Worm (Caenorhabditis elegans) whole organism, dauer: Measurements from ENCODE around the gene pdi-6.

Source experiments
- unc-62 ChIP-seq: sonication (generic microtip); optimal IDR thresholded peaks from 2 replicates; lab custom pipeline; 2017; ENCODE audit warnings: missing biosample characterization, missing genetic modification reagents, missing genetic modification characterization

The pdi-6 gene

DNA sequence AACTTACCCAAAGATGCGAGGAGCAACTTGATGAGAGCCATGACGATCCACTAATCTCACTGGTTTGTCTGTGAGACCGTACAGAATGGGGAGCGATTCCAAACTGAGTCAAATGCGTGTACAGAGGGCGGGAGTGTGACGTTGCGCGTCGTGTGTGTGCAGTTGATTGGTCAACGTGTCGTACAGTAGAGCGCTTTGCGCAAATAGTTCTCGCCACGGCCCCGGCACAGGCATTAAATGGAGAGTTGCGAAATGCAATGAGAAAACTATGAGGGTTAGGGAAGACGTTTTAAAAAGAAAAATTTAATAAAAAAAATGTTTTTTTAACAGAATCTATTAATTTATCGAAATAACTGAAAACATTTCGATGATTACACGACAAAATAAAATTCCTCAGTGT, at the start of gene pdi-6:
pdi-6 (minus strand) TSS at position 164 of the 400 bp plus-strand sequence.
- no peak for TF ChIP-seq unc-62 (GFP tag; lab: Kevin White, UChicago)

DNA sequence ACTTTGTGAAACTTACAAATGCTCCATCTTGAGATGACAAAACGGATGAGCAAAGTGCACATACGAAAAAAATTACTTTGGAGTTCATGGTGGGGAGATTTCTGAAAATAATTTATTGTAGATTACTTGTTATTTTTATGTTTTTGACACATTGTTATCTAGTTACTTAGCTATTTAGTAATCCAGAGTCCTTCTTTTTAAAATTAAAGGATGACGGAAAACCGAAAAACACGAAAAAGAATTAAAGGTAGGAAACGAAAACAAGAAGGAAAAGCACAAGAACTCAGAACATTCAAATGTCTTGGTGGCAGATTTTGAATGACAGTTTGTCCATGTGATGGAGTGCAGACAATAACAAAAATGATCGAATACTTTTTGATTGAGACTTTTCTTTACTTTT, 48.5 kb upstream of the pdi-6 start, which contains the start of gene hen-1:
hen-1 (minus strand) TSS at position 101 of the 400 bp plus-strand sequence.
- TF ChIP-seq unc-62 (GFP tag; lab: Kevin White, UChicago), result no peak

DNA sequence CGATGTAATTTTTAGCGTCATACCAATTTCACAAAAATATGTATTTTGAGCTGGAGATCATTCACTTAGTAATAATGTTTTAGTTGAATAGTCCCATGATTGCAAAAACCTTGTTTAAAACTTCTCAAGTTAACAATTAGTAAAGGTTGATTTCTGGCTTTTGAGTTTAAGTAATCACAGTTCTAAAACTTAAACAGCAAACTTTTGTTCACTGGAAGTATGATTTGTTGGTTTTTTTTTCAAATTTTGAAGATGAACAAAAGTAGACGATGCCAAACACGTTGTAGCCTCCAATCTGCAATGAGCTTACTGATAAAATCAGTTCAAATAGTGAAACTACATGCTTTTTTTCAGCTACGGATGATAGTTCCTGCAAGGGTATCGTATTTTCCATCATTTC, 44.2 kb upstream of the pdi-6 start, which contains the start of gene C36B7.1:
C36B7.1 (plus strand) TSS at position 301 of the 400 bp plus-strand sequence.
- TF ChIP-seq unc-62 (GFP tag; lab: Kevin White, UChicago), result no peak

DNA sequence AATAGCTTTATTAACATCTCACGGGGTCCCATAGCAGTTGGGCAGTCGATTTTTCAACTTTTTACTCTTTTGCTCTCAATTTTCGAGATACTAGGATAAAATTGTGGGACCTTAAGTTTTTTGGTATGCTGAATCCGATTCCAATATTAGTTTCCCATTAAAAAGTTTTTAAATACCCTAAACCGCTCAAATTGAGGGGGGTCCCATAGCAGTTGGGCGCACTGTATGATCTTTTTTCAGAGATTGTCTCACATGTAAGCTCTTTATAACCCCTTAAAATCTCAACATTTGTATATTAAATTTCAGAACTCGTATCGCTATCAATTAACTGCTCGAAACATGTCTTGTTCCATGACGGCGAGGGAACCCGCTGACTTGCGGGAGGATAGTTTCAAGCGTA, 37.7 kb upstream of the pdi-6 start, which contains the start of gene C36B7.2:
C36B7.2 (plus strand) TSS at position 301 of the 400 bp plus-strand sequence.
- TF ChIP-seq unc-62 (GFP tag; lab: Kevin White, UChicago), result no peak

DNA sequence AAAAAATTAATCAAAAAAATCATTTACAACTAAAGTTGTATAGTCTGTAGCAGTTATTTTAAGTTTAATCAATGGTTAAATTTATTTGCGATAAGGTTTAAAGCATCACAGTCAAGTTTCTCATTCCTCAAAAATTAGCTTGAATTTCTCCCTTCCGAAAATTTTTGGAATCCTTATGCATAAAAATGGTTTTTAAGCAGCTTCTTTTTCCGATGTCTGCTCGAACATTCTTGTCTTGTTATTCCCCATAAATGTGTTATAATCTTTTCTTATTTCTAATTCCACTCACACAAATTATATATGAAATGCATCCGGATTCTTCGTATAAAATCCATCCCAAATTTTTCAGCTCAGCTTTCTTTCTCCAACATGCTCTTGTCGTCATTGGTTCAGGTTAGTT, 33.1 kb upstream of the pdi-6 start, which contains the start of gene C36B7.3:
C36B7.3 (plus strand) TSS at position 301 of the 400 bp plus-strand sequence.
- no peak for TF ChIP-seq unc-62 (GFP tag; lab: Kevin White, UChicago)

DNA sequence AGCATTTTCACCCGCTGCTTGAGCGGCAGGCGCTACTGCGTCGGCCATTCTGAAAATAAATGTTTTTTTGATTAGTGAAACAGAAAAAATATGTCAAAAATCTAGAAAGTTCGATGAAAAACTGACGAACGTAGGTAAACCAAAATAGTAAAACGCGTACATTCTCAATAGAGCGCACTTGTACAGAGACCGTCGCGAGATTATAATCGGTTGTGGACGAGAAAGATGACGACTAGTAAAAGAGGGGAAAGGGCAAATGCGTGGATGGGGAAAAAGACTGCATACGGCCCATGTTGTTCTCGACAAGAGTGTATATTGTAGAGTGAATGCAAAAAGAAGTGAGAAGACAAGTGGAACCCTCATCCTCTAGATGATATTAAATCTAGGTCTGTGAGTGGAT, 31.9 kb upstream of the pdi-6 start, which contains the start of gene C36B7.6:
C36B7.6 (minus strand) TSS at position 49 of the 400 bp plus-strand sequence.
- TF ChIP-seq unc-62 (GFP tag; lab: Kevin White, UChicago), result no peak

DNA sequence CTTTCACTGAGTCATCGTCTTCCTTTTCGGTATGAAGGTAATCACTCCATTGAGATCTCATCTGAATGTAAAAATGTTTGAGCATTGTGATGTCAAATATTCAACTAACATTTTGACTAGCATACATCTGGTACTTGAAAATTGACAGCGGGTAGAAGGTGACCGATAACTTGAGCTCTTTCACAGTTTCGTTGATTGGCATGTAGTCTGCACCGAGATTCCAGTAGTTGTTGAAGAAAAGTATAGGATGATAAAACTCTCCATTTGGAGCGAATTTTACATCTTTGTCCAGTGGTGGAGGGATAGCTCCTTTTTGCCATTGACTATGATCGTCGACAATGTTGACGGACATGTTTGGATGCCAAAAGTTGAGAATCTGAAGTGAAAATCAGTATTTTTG, 30.7 kb upstream of the pdi-6 start:
- TF ChIP-seq unc-62 (GFP tag; lab: Kevin White, UChicago), result no peak

DNA sequence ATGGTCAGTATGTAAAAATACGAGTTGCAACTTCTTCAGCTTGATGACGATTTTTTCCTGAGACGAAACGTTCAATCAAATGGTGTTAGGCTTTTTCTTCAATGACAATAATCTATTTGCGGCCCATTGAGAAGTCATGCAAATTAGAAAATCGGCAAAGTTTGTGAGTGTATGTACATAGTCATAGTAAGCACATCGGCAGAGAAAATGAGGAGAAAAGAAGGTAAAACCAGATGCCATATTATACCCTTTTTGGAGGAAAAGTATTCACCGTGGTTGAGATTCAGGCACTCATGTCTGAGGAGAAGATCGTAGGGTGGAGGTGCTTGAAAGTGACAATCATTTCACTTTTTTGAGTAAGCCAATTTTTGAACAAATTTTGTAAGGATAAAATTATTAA, 28.0 kb upstream of the pdi-6 start, which contains the start of gene C36B7.5:
C36B7.5 (minus strand) TSS at position 101 of the 400 bp plus-strand sequence.
- no peak for TF ChIP-seq unc-62 (GFP tag; lab: Kevin White, UChicago)

DNA sequence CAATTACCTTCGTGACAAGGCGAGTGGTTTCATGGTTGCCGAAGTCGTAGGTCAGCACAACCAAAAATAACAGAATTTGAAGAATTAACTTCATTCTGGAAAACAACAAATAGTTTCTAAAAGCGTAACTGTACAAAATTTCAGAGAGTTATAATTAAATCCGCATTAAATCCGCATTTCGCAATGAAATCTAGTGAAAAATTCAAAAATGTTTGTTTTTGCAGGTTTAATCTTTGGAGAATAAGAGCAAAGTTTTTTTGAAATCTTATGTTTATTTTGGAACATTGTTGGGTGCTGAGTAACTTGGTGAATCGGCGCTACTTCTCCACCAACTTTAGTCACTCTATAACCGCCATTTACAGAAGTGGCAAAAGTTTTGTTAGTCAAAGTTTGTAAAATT, 17.5 kb upstream of the pdi-6 start, which contains the start of gene C36B7.4:
C36B7.4 (minus strand) TSS at position 101 of the 400 bp plus-strand sequence.
- TF ChIP-seq unc-62 (GFP tag; lab: Kevin White, UChicago), result no peak

DNA sequence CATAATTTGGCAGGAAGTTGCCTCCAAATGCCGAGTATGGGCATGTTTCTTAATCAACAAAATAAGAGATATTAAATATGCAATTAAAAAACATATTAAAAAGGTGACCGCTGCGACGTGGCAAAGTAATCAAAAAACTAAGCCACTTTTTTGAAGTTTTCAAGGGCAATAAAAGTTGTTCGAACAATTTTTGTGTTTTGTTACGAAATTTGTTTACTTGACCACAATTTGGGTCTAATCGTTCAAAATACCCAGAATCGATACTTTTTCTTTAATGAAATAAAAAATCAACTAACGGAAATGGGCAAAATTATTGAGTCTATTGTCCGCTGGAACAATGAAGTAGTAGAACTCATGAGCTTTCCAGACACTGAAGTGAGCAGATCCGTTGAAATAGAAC, 16.7 kb upstream of the pdi-6 start, which contains the start of gene Y1B5A.1:
Y1B5A.1 (plus strand) TSS at position 301 of the 400 bp plus-strand sequence.
- no peak for TF ChIP-seq unc-62 (GFP tag; lab: Kevin White, UChicago)

DNA sequence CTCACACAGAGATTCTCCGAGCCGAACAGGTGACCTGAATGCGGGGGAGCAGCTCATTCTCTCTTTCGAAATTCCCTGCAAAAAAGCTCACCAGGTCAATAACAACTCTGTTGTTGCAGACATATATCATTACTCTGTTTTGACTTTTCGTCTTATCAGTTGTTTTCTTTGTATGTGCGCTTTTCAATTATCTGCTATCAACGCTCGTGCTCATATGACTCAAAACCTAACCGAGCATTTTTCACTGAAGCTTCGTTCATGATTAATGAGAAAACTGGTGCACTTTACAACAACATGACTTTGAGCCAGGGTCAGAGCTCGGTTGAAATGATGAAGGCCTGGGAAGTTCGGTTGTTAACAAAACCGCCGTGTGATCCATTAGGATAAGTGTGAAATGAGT, 8.1 kb upstream of the pdi-6 start:
- TF ChIP-seq unc-62 (GFP tag; lab: Kevin White, UChicago), result no peak

DNA sequence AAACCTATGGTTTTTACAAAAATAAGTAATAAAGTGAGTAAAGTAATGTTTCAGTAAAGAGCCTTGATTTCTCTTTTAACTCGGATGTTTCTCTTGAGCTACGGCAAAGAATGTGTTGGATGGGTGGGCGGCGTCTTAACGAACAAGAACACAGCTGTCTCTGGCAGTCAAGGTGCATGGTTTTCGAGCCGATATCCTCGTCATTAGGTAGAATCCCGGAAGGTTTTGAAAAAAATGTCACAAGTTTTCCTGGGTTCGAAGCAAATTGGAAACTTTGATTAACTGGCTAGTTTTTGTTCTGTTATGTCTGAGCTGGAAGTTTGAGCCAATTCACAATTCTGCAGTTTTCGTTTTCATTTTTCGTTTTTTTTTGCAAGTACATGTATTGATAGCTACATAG, 6.9 kb upstream of the pdi-6 start, which contains the start of gene B0403.6:
B0403.6 (minus strand) TSS at position 101 of the 400 bp plus-strand sequence.
- TF ChIP-seq unc-62 (GFP tag; lab: Kevin White, UChicago), result no peak

DNA sequence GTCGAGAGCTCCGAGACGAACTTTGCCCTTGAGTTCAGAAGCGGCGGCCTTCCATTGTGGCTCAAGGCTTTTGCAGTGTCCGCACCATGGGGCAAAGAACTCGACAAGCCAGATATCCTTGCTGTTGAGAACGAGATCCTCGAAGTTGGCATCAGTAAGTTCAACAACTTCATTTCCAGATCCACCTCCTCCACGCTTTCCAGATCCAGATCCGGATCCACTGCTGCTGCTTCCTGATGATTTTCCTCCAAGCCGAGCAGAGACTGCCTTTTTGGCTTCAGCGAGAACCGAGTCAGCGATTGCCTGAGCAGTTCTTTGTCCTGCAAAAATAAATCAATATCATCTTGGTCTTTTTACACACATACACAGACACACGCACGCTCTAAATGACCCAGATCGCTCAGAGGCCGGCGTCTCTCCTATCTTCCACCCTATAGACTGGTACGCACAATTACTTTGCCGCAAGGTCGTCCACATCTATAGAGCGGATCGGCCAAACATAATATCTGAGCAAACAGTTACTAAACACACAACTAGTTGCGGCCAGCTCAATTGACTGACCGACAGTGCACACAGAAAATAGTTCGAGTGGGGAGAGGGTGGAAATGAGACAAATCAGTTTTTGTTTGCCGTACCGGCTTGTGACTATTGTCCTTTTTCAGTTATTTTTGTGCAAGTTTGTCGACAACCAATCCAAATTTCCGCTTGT, 959 bp downstream of the pdi-6 start:
- TF ChIP-seq unc-62 (GFP tag; lab: Kevin White, UChicago), result no peak

DNA sequence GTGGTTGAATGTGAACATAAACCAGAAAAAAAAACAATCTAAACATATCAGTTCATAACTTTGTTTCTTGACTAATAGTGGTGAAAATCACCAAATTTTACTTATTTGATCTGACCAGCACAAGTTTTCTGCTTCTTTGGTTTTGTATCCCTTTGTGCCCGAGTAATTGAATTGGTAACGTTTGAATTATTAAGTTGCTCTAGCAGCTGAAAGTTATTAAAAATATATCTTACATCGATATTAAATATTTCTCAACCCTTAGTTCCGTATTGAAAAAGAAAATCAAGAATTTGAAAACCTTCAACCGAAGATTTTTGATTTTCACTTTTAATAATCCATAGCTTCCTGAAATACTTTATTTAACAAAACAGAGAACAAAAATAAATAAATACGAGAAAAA, 2.4 kb downstream of the pdi-6 start:
- no peak for TF ChIP-seq unc-62 (GFP tag; lab: Kevin White, UChicago)

DNA sequence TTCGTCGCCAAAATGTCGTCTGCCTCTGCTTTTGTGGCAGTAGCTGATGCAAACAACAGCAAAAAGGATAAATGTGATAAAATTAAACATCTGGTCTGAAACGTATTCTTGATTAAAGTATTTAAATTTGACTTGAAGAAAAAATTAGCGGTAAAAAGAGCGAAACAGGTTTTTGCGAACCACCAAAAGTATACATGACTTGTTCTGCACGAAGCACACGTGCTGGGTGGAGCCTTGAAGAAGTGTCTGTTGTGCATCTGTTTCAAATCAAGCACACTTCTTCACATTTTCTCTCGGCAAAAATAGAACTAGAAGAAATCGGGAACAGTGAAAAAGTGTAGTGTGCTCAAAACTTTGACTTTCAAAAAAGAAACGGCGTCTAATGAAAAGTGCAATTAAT, 5.1 kb downstream of the pdi-6 start, which contains the start of gene B0403.3:
B0403.3 (minus strand) TSS at position 101 of the 400 bp plus-strand sequence.
- no peak for TF ChIP-seq unc-62 (GFP tag; lab: Kevin White, UChicago)

DNA sequence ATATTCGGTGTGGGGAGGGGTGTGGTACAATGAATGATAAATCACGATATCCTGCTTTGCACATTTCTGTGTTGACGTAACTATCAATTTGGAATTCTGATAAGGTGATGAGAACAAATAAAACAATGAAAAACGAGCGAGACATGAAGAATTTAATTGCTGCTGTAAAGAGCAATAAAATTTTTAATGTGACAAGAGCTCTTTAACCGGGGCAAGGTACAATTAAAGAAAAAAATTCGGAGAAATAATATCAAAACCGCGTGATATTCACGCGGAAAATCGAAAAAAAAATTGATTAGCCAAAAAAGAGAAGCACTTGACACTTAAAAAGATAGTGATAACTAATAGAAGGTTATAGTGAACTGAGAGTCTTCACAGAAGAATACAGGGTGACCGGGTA, 7.1 kb downstream of the pdi-6 start:
- TF ChIP-seq unc-62 (GFP tag; lab: Kevin White, UChicago), result no peak
